Fruit fly (Drosophila melanogaster): ENCODE measurements around the gene CG13312.

The CG13312 gene

dm6 chr3L:8827868-8828159 lies 20.8 kb upstream of the CG13312 start:
- TF ChIP-seq cic (GFP tag; optimal IDR thresholded peaks at IDR 0.05) = no peak
- TF ChIP-seq bab1 (GFP tag; optimal IDR thresholded peaks at IDR 0.05) = no peak
- TF ChIP-seq CG5204 (GFP tag; optimal IDR thresholded peaks at IDR 0.05) = no peak
- no peak for TF ChIP-seq CG11617 (GFP tag; optimal IDR thresholded peaks at IDR 0.05)
- no peak for TF ChIP-seq Hr96 (GFP tag; optimal IDR thresholded peaks at IDR 0.05)
- no peak for TF ChIP-seq kay (GFP tag; ENCODE audit: borderline replicate concordance)
- no peak for TF ChIP-seq toe (GFP tag; optimal IDR thresholded peaks at IDR 0.05)
- TF ChIP-seq CG7101 (tag; optimal IDR thresholded peaks at IDR 0.05) = no peak
- no peak for TF ChIP-seq CG33017 (tag; optimal IDR thresholded peaks at IDR 0.05)
- no peak for TF ChIP-seq CG1620 (GFP tag; optimal IDR thresholded peaks at IDR 0.05)
- no peak for TF ChIP-seq ovo (GFP tag; optimal IDR thresholded peaks at IDR 0.05)
- TF ChIP-seq cnc (optimal IDR thresholded peaks at IDR 0.05) = no peak
- no peak for TF ChIP-seq Mnt (GFP tag; optimal IDR thresholded peaks at IDR 0.05)
- TF ChIP-seq Crg-1 (GFP tag; optimal IDR thresholded peaks at IDR 0.05) = no peak
- TF ChIP-seq tj (GFP tag; optimal IDR thresholded peaks at IDR 0.05) = no peak
- TF ChIP-seq Clk (GFP tag; optimal IDR thresholded peaks at IDR 0.05) = no peak
- TF ChIP-seq CG12768 (GFP tag; optimal IDR thresholded peaks at IDR 0.05) = no peak
- TF ChIP-seq CG14711 (tag; optimal IDR thresholded peaks at IDR 0.05) = no peak
- no peak for TF ChIP-seq pad (GFP tag; optimal IDR thresholded peaks at IDR 0.05)
- TF ChIP-seq CG7045 (GFP tag; optimal IDR thresholded peaks at IDR 0.05) = no peak

dm6 chr3L:8827133-8827867 lies 20.3 kb upstream of the CG13312 start, which contains the start of gene dally:
Gene dally, plus strand, starts transcription at chr3L:8827505.
- TF ChIP-seq toe (GFP tag; optimal IDR thresholded peaks at IDR 0.05) (peak; percentile 52), pad (GFP tag; optimal IDR thresholded peaks at IDR 0.05) (no peak), Mnt (GFP tag; optimal IDR thresholded peaks at IDR 0.05) (peak; percentile 63), CG5204 (GFP tag; optimal IDR thresholded peaks at IDR 0.05) (no peak), CG7045 (GFP tag; optimal IDR thresholded peaks at IDR 0.05) (peak; percentile 51), kay (GFP tag; ENCODE audit: borderline replicate concordance) (peak; percentile 91), cic (GFP tag; optimal IDR thresholded peaks at IDR 0.05) (peak; percentile 68), CG7101 (tag; optimal IDR thresholded peaks at IDR 0.05) (peak; percentile 2), Clk (GFP tag; optimal IDR thresholded peaks at IDR 0.05) (no peak), cnc (optimal IDR thresholded peaks at IDR 0.05) (no peak), CG11617 (GFP tag; optimal IDR thresholded peaks at IDR 0.05) (peak; percentile 42), CG14711 (tag; optimal IDR thresholded peaks at IDR 0.05) (peak; percentile 31), Hr96 (GFP tag; optimal IDR thresholded peaks at IDR 0.05) (peak; percentile 53), Crg-1 (GFP tag; optimal IDR thresholded peaks at IDR 0.05) (no peak), bab1 (GFP tag; optimal IDR thresholded peaks at IDR 0.05) (peak; percentile 57), CG12768 (GFP tag; optimal IDR thresholded peaks at IDR 0.05) (peak; percentile 36), ovo (GFP tag; optimal IDR thresholded peaks at IDR 0.05) (no peak), CG33017 (tag; optimal IDR thresholded peaks at IDR 0.05) (peak; percentile 64), tj (GFP tag; optimal IDR thresholded peaks at IDR 0.05) (peak; percentile 72)

- TF ChIP-seq CG7045 (GFP tag; optimal IDR thresholded peaks at IDR 0.05) (no peak), CG14711 (tag; optimal IDR thresholded peaks at IDR 0.05) (no peak), tj (GFP tag; optimal IDR thresholded peaks at IDR 0.05) (no peak), Clk (GFP tag; optimal IDR thresholded peaks at IDR 0.05) (no peak), Hr96 (GFP tag; optimal IDR thresholded peaks at IDR 0.05) (no peak), CG11617 (GFP tag; optimal IDR thresholded peaks at IDR 0.05) (no peak), pad (GFP tag; optimal IDR thresholded peaks at IDR 0.05) (no peak), CG33017 (tag; optimal IDR thresholded peaks at IDR 0.05) (no peak), kay (GFP tag; ENCODE audit: borderline replicate concordance) (no peak), cnc (optimal IDR thresholded peaks at IDR 0.05) (no peak), CG5204 (GFP tag; optimal IDR thresholded peaks at IDR 0.05) (no peak), ovo (GFP tag; optimal IDR thresholded peaks at IDR 0.05) (no peak), CG12768 (GFP tag; optimal IDR thresholded peaks at IDR 0.05) (no peak), toe (GFP tag; optimal IDR thresholded peaks at IDR 0.05) (no peak), CG7101 (tag; optimal IDR thresholded peaks at IDR 0.05) (no peak), Mnt (GFP tag; optimal IDR thresholded peaks at IDR 0.05) (no peak), CG1620 (GFP tag; optimal IDR thresholded peaks at IDR 0.05) (no peak), Crg-1 (GFP tag; optimal IDR thresholded peaks at IDR 0.05) (no peak)
These were observed 19.0 kb upstream of the CG13312 start for dm6 chr3L:8826038-8826437.

dm6 chr3L:8825560-8825959 lies 18.5 kb upstream of the CG13312 start:
- no peak for TF ChIP-seq tj (GFP tag; optimal IDR thresholded peaks at IDR 0.05)
- no peak for TF ChIP-seq toe (GFP tag; optimal IDR thresholded peaks at IDR 0.05)
- no peak for TF ChIP-seq bab1 (GFP tag; optimal IDR thresholded peaks at IDR 0.05)
- no peak for TF ChIP-seq ovo (GFP tag; optimal IDR thresholded peaks at IDR 0.05)
- no peak for TF ChIP-seq CG11617 (GFP tag; optimal IDR thresholded peaks at IDR 0.05)
- TF ChIP-seq CG7045 (GFP tag; optimal IDR thresholded peaks at IDR 0.05) = no peak
- TF ChIP-seq CG7101 (tag; optimal IDR thresholded peaks at IDR 0.05) = no peak
- TF ChIP-seq CG1620 (GFP tag; optimal IDR thresholded peaks at IDR 0.05) = no peak
- no peak for TF ChIP-seq kay (GFP tag; ENCODE audit: borderline replicate concordance)
- no peak for TF ChIP-seq Hr96 (GFP tag; optimal IDR thresholded peaks at IDR 0.05)
- no peak for TF ChIP-seq Crg-1 (GFP tag; optimal IDR thresholded peaks at IDR 0.05)
- TF ChIP-seq Mnt (GFP tag; optimal IDR thresholded peaks at IDR 0.05) = no peak
- no peak for TF ChIP-seq pad (GFP tag; optimal IDR thresholded peaks at IDR 0.05)
- TF ChIP-seq Clk (GFP tag; optimal IDR thresholded peaks at IDR 0.05) = no peak
- no peak for TF ChIP-seq CG12768 (GFP tag; optimal IDR thresholded peaks at IDR 0.05)
- TF ChIP-seq cnc (optimal IDR thresholded peaks at IDR 0.05) = no peak

dm6 chr3L:8825030-8825407 lies 18.0 kb upstream of the CG13312 start:
- TF ChIP-seq cnc (optimal IDR thresholded peaks at IDR 0.05) (no peak), CG11617 (GFP tag; optimal IDR thresholded peaks at IDR 0.05) (no peak), pad (GFP tag; optimal IDR thresholded peaks at IDR 0.05) (no peak), CG14711 (tag; optimal IDR thresholded peaks at IDR 0.05) (no peak), toe (GFP tag; optimal IDR thresholded peaks at IDR 0.05) (no peak), cic (GFP tag; optimal IDR thresholded peaks at IDR 0.05) (no peak), kay (GFP tag; ENCODE audit: borderline replicate concordance) (no peak), bab1 (GFP tag; optimal IDR thresholded peaks at IDR 0.05) (no peak), ovo (GFP tag; optimal IDR thresholded peaks at IDR 0.05) (no peak), CG7101 (tag; optimal IDR thresholded peaks at IDR 0.05) (no peak), Mnt (GFP tag; optimal IDR thresholded peaks at IDR 0.05) (no peak), CG33017 (tag; optimal IDR thresholded peaks at IDR 0.05) (no peak), CG7045 (GFP tag; optimal IDR thresholded peaks at IDR 0.05) (no peak), CG5204 (GFP tag; optimal IDR thresholded peaks at IDR 0.05) (no peak), CG12768 (GFP tag; optimal IDR thresholded peaks at IDR 0.05) (no peak)

Measured in whole organism, adult.